Worm (Caenorhabditis elegans): ENCODE measurements around the gene gkow-1.
A peak's percentile ranks its signal among the peaks of the same experiment; 100 is the strongest.

DNA sequence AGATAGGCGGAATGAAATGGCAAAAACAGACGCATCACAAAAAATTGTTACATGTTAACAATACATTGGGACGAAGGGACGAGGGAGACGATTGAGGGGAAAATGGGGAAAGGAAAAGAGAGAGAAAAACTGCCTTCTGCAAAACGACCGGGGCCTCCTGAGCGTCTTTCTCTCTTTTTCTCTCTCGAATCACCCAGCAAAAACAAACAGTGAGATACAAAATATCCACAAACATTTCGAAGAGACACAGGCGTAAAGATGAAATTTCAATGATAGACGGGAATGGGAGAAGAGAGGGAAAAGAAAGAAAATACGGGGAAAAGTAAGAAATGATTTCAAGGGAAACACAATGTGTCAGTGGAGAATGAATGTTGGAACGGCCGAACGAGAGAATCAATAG, 12.0 kb upstream of the gkow-1 start:
- no peak for TF ChIP-seq nhr-10 (tag; optimal IDR thresholded peaks at IDR 0.05)
- TF ChIP-seq crh-2 (tag; optimal IDR thresholded peaks at IDR 0.05), result peak; percentile 89
- TF ChIP-seq nhr-23 (tag; optimal IDR thresholded peaks at IDR 0.05), result no peak
- no peak for TF ChIP-seq nhr-237 (tag; optimal IDR thresholded peaks at IDR 0.05)

Measured in whole organism, L2 larva.